Worm (Caenorhabditis elegans): Measurements from ENCODE around the gene mtq-2.
A peak's percentile ranks its signal among the peaks of the same experiment; 100 is the strongest.
"Not testable (repeated sequence)": the region's sequence is repeated elsewhere in the genome, so short reads cannot be mapped to it uniquely, and the experiment has no call there.

The mtq-2 gene

DNA sequence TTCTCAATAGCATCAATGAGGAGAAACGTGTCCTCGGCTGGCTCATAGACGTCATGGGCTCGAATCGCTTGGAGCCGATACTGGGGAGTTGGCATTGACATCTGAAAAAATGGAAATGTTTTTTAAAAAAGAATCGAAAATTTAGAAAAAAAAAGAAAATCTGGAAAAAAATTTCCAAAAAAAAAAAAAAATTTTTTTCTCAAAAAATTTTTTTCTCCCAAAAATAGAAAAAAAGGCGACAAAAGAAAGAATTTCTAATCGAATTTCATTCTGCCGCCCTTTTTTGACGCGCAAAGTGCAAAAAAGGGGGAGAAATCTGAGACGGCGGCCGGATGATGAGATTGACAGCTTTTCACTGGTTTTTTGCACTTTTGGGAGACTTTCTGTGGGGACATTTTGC is at the start of gene mtq-2:
Gene mtq-2 (minus strand): TSS at position 101 of the 400 bp plus-strand sequence.
- no peak for TF ChIP-seq nhr-11 (tag; optimal IDR thresholded peaks at IDR 0.05)
- peak; percentile 21 for TF ChIP-seq lin-14 (GFP tag; optimal IDR thresholded peaks at IDR 0.05)

DNA sequence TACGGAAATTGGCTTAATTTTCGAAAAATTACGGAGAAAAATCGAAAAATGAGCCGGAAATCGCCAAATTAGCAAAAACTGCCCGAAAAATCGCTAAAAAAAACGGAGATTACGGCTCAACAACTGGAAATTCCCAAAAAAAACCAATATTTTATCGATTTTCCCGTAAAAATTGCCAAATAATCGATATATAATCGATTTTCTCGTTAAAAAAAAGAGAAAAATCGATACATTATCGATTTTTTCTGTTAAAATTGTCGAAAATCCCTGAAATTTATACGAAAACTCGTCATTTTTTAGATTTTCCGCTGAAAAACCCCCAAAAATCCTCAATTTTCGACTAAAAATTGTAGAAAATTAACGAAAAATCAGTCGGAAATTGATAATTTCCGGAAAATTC is 47.1 kb upstream of the mtq-2 start:
- no peak for TF ChIP-seq fkh-8 (tag; optimal IDR thresholded peaks at IDR 0.05)
- TF ChIP-seq swsn-7 (tag; optimal IDR thresholded peaks at IDR 0.05), result no peak
- no peak for TF ChIP-seq nhr-76 (tag; optimal IDR thresholded peaks at IDR 0.05)
- no peak for TF ChIP-seq pqm-1 (tag; optimal IDR thresholded peaks at IDR 0.05)
- no peak for TF ChIP-seq vab-15 (tag; optimal IDR thresholded peaks at IDR 0.05)
- TF ChIP-seq unc-30 (tag; optimal IDR thresholded peaks at IDR 0.05), result no peak
- TF ChIP-seq xbp-1 (tag; optimal IDR thresholded peaks at IDR 0.05), result no peak
- TF ChIP-seq lin-35 (GFP tag; optimal IDR thresholded peaks at IDR 0.05), result no peak
- no peak for TF ChIP-seq fkh-4 (tag; optimal IDR thresholded peaks at IDR 0.05; ENCODE audit: borderline replicate concordance)
- no peak for TF ChIP-seq ceh-63 (GFP tag; optimal IDR thresholded peaks at IDR 0.05)
- no peak for TF ChIP-seq mab-9 (GFP tag; IDR thresholded peaks at IDR 0.05)
- TF ChIP-seq snu-23 (GFP tag; optimal IDR thresholded peaks at IDR 0.05), result no peak
- TF ChIP-seq lin-13 (GFP tag; optimal IDR thresholded peaks at IDR 0.05), result no peak
- TF ChIP-seq egl-27 (tag; optimal IDR thresholded peaks at IDR 0.05), result no peak

DNA sequence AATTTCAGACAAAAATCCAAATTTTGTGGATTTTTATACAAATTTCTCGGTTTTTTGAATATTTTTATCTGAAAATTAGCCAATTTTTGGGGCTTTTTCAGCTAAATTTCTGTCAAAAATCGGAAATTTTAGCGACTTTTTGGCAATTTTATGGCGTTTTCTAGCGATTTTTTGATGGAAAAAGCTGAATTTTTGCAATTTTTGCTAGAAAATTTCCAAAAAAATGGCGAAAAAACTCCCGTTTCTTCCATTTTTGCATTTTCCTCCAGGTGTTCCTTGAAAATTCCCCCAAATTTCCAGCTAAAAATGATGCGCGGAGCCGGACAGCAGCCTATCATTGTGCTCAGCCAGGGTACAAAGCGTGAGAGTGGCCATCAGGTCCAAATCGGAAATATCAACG is 44.0 kb upstream of the mtq-2 start, which contains the start of gene cct-3:
Gene cct-3 (plus strand): TSS at position 301 of the 400 bp plus-strand sequence.
- TF ChIP-seq nhr-85 (tag) (no peak), efl-1 (optimal IDR thresholded peaks at IDR 0.05) (no peak), efl-1 (GFP tag; optimal IDR thresholded peaks at IDR 0.05 in 1 of 2) (peak in 1 of 2 experiments; percentile 59)

DNA sequence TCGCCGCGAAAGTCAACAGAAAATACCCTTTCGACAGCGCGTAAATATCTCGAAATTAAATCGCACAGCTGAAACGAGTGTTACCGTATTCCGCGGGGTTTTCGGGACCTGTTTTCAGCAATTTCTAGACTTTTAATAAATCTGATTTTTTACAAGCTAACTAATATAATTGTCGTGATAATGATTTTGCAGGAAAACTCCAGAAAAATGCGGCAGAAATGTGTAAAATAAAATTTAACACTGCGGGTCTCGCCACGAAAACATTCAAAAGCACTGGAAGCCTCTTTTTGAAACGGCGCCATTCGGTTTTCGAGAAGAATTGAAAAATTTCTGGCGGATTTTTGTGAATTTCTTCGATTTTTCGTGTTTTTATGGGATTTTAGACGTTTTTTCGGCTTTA is 43.2 kb upstream of the mtq-2 start, which contains the start of gene F54A3.6:
Gene F54A3.6 (minus strand): TSS at position 42 of the 400 bp plus-strand sequence.
- TF ChIP-seq efl-1 (optimal IDR thresholded peaks at IDR 0.05) (peak; percentile 9 to 15), isw-1 (GFP tag; IDR thresholded peaks at IDR 0.05) (peak; percentile 57), lsy-2 (tag; optimal IDR thresholded peaks at IDR 0.05) (peak; percentile 60 to 90)
- TF ChIP-seq efl-1 (GFP tag; optimal IDR thresholded peaks at IDR 0.05 in 1 of 2), result not testable (repeated sequence)

DNA sequence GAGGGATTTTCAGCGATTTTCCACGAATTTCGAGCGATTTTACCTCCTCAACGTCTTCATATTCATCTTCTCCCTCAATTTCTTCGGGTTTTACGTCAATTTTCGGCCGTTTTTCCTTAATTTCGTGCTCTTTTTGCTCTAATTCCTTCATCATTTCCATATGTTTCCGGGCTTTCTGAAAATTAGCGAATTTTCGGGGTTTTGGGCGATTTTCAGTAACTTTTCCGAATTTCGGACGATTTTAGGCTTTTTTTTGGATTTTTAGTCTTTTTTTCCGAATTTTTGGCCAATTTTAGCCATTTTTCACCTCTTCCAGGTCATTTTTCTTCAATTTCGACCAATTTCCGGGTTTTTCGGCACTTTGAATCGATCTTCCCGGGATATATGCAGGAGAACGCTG is 41.1 kb upstream of the mtq-2 start:
- TF ChIP-seq nhr-237 (tag; optimal IDR thresholded peaks at IDR 0.05), result no peak
- TF ChIP-seq unc-98 (GFP tag; IDR thresholded peaks at IDR 0.05), result no peak
- no peak for TF ChIP-seq C34B4.2 (tag; optimal IDR thresholded peaks at IDR 0.05)
- TF ChIP-seq nhr-84 (tag; optimal IDR thresholded peaks at IDR 0.05), result no peak
- TF ChIP-seq mdl-1 (tag; optimal IDR thresholded peaks at IDR 0.05), result no peak
- TF ChIP-seq nhr-85 (tag), result peak; percentile 4
- TF ChIP-seq sox-4 (tag; optimal IDR thresholded peaks at IDR 0.05), result no peak
- no peak for TF ChIP-seq nhr-47 (tag; optimal IDR thresholded peaks at IDR 0.05)
- TF ChIP-seq unc-130 (tag; optimal IDR thresholded peaks at IDR 0.05), result no peak

DNA sequence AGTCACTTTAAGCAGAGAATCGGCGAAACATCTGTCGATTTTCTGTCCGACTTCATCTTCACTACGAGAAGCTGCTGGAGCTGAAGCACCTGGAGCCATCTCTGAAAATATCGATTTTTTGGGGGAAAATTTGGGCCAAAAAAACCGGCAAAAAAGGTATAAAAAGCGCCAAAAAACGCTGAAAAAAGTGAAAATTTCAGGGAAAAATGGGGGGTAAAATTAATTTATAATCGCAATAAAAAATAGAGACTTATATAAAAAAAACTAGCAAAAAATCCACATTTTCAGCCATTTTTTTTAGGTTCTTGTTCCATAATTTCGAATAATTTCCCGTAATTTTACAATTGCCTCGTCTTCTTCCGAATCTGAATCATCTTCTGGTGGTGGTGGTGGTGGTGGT is 36.4 kb upstream of the mtq-2 start, which contains the start of gene F54A3.5:
Gene F54A3.5 (minus strand): TSS at position 101 of the 400 bp plus-strand sequence.
- TF ChIP-seq fos-1 (tag; optimal IDR thresholded peaks at IDR 0.05), result no peak
- TF ChIP-seq dsc-1 (tag; optimal IDR thresholded peaks at IDR 0.05), result no peak
- TF ChIP-seq pax-3 (tag; optimal IDR thresholded peaks at IDR 0.05), result no peak
- TF ChIP-seq C04F5.9 (tag; optimal IDR thresholded peaks at IDR 0.05), result no peak
- no peak for TF ChIP-seq nhr-90 (tag; optimal IDR thresholded peaks at IDR 0.05; ENCODE audit: poor library complexity)
- TF ChIP-seq ceh-8 (GFP tag; optimal IDR thresholded peaks at IDR 0.05), result no peak
- TF ChIP-seq lir-3 (tag; optimal IDR thresholded peaks at IDR 0.05; ENCODE audit: poor library complexity), result no peak
- no peak for TF ChIP-seq irx-1 (tag; optimal IDR thresholded peaks at IDR 0.05)
- TF ChIP-seq dpl-1 (GFP tag; optimal IDR thresholded peaks at IDR 0.05), result no peak
- no peak for TF ChIP-seq nhr-71 (tag; optimal IDR thresholded peaks at IDR 0.05)
- TF ChIP-seq ets-5 (GFP tag; IDR thresholded peaks at IDR 0.05), result no peak
- TF ChIP-seq lsy-2 (tag; optimal IDR thresholded peaks at IDR 0.05), result no peak
- no peak for TF ChIP-seq mab-9 (GFP tag; IDR thresholded peaks at IDR 0.05)
- TF ChIP-seq fkh-8 (tag; optimal IDR thresholded peaks at IDR 0.05), result no peak
- TF ChIP-seq ces-1 (GFP tag; optimal IDR thresholded peaks at IDR 0.05), result no peak
- TF ChIP-seq sptf-1 (tag; optimal IDR thresholded peaks at IDR 0.05), result no peak
- no peak for TF ChIP-seq vab-15 (tag; optimal IDR thresholded peaks at IDR 0.05)
- no peak for TF ChIP-seq jun-1 (tag; optimal IDR thresholded peaks at IDR 0.05)
- no peak for TF ChIP-seq aly-2 (tag; optimal IDR thresholded peaks at IDR 0.05)

Measured in whole organism, L1 larva.